Worm (Caenorhabditis elegans) whole organism, dauer: ENCODE data around the gene Y41D4B.14.

Source experiments
- unc-62 ChIP-seq: sonication (generic microtip); optimal IDR thresholded peaks from 2 replicates; lab custom pipeline; 2017; ENCODE audit warnings: missing biosample characterization, missing genetic modification reagents, missing genetic modification characterization

Gene Y41D4B.14

ce11 chrIV:1576731-1577130 is at the start of gene Y41D4B.14:
Gene Y41D4B.14, plus strand, starts transcription at chrIV:1577031.
- TF ChIP-seq unc-62 (GFP tag; lab: Kevin White, UChicago) = no peak

ce11 chrIV:1536316-1536715 is 40.5 kb upstream of the Y41D4B.14 start, which contains the start of gene K03H6.5:
Gene K03H6.5, minus strand, starts transcription at chrIV:1536416.
- TF ChIP-seq unc-62 (GFP tag; lab: Kevin White, UChicago) = no peak

ce11 chrIV:1547129-1547528 is 29.7 kb upstream of the Y41D4B.14 start:
- no peak for TF ChIP-seq unc-62 (GFP tag; lab: Kevin White, UChicago)

- TF ChIP-seq unc-62 (GFP tag; lab: Kevin White, UChicago) = no peak
These were observed 28.4 kb upstream of the Y41D4B.14 start, which contains the start of gene col-107 for ce11 chrIV:1548457-1548861. Gene col-107, plus strand, starts transcription at chrIV:1548721.

- TF ChIP-seq unc-62 (GFP tag; lab: Kevin White, UChicago) = no peak
These were observed 27.4 kb upstream of the Y41D4B.14 start for ce11 chrIV:1549095-1550093.

- no peak for TF ChIP-seq unc-62 (GFP tag; lab: Kevin White, UChicago)
These were observed 26.7 kb upstream of the Y41D4B.14 start, which contains the start of gene C34H4.5 for ce11 chrIV:1550131-1550530. Gene C34H4.5, minus strand, starts transcription at chrIV:1550231.

ce11 chrIV:1550578-1550977 is 26.3 kb upstream of the Y41D4B.14 start, which contains the start of gene tag-244:
Gene tag-244, plus strand, starts transcription at chrIV:1550878.
- no peak for TF ChIP-seq unc-62 (GFP tag; lab: Kevin White, UChicago)

- TF ChIP-seq unc-62 (GFP tag; lab: Kevin White, UChicago) = no peak
These were observed 23.5 kb upstream of the Y41D4B.14 start, which contains the start of gene C34H4.2 for ce11 chrIV:1553195-1553918. Gene C34H4.2, plus strand, starts transcription at chrIV:1553752.

- TF ChIP-seq unc-62 (GFP tag; lab: Kevin White, UChicago) = no peak
These were observed 21.7 kb upstream of the Y41D4B.14 start, which contains the start of gene C34H4.1 for ce11 chrIV:1555021-1555720. Gene C34H4.1, plus strand, starts transcription at chrIV:1555579.

- TF ChIP-seq unc-62 (GFP tag; lab: Kevin White, UChicago) = no peak
These were observed 16.9 kb upstream of the Y41D4B.14 start, which contains the start of gene Y41D4B.17 for ce11 chrIV:1559931-1560330. Gene Y41D4B.17, plus strand, starts transcription at chrIV:1560104.

ce11 chrIV:1561884-1562283 is 14.9 kb upstream of the Y41D4B.14 start, which contains the start of gene hpo-6:
Gene hpo-6, plus strand, starts transcription at chrIV:1562184.
- no peak for TF ChIP-seq unc-62 (GFP tag; lab: Kevin White, UChicago)

ce11 chrIV:1563476-1564131 is 13.2 kb upstream of the Y41D4B.14 start, which contains the start of gene Y41D4B.15:
Gene Y41D4B.15, plus strand, starts transcription at chrIV:1564081.
- no peak for TF ChIP-seq unc-62 (GFP tag; lab: Kevin White, UChicago)

ce11 chrIV:1565725-1566124 is 11.1 kb upstream of the Y41D4B.14 start:
- no peak for TF ChIP-seq unc-62 (GFP tag; lab: Kevin White, UChicago)

ce11 chrIV:1567577-1567976 is 9.3 kb upstream of the Y41D4B.14 start:
- TF ChIP-seq unc-62 (GFP tag; lab: Kevin White, UChicago) = no peak
